Fruit fly (Drosophila melanogaster): Measurements from ENCODE around the gene PIG-Wa.

Gene PIG-Wa

dm6 chr2L:2385692-2386091, 2.7 kb downstream of the PIG-Wa start, which contains the start of gene CG3557:
TSS of gene CG3557 (minus strand) at chr2L:2385792.
- TF ChIP-seq CG14655 (GFP tag; optimal IDR thresholded peaks at IDR 0.05) (no peak), CG12605 (GFP tag; IDR thresholded peaks at IDR 0.05) (no peak), CG9948 (tag; optimal IDR thresholded peaks at IDR 0.05) (no peak), CG10348 (GFP tag; IDR thresholded peaks at IDR 0.05) (no peak), EcR (GFP tag; optimal IDR thresholded peaks at IDR 0.05) (no peak), CG17806 (tag; optimal IDR thresholded peaks at IDR 0.05) (no peak), Ets98B (GFP tag; IDR thresholded peaks at IDR 0.05) (no peak), fd96Ca (GFP tag; IDR thresholded peaks at IDR 0.05) (no peak), CG8159 (tag; optimal IDR thresholded peaks at IDR 0.05) (no peak)

DNA sequence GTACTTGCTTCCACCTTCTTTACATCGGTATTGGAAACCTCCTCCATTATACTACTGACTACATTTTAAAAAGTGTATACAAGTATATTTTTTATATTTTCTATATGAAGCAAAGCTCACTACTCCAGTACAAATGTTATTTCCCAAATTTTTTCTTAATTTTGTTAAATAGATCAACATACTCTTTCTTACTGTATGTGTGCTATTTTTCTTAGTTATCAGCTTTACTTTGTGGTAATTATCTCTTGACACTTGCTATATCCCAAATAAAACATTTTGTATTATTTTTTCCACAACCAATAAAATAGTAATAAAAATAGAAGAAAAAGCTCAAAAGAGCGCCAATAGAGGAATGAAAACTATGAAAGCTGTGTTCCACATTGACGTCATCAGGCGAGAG, 7.6 kb downstream of the PIG-Wa start, which contains the start of gene CG43750:
TSS of gene CG43750 (minus strand) at position 101 of the 400 bp plus-strand sequence.
- no peak for TF ChIP-seq rn (GFP tag; IDR thresholded peaks at IDR 0.05)
- TF ChIP-seq CG9948 (tag; optimal IDR thresholded peaks at IDR 0.05): no peak
- TF ChIP-seq Snoo (tag; optimal IDR thresholded peaks at IDR 0.05): no peak
- no peak for TF ChIP-seq CG14655 (GFP tag; optimal IDR thresholded peaks at IDR 0.05)
- TF ChIP-seq fd96Ca (GFP tag; IDR thresholded peaks at IDR 0.05): no peak
- TF ChIP-seq CG8301 (tag; optimal IDR thresholded peaks at IDR 0.05): no peak
- no peak for TF ChIP-seq EcR (GFP tag; optimal IDR thresholded peaks at IDR 0.05)
- no peak for TF ChIP-seq CG4496 (GFP tag; IDR thresholded peaks at IDR 0.05)

dm6 chr2L:2391321-2391720, 8.3 kb downstream of the PIG-Wa start, which contains the start of gene CG46448:
TSS of gene CG46448 (plus strand) at chr2L:2391660.
- TF ChIP-seq CG34367 (tag; optimal IDR thresholded peaks at IDR 0.05) (no peak), Pif1B (GFP tag; optimal IDR thresholded peaks at IDR 0.05) (no peak), Ets98B (GFP tag; IDR thresholded peaks at IDR 0.05) (no peak), CG15710 (tag; optimal IDR thresholded peaks at IDR 0.05) (no peak), fd96Ca (GFP tag; IDR thresholded peaks at IDR 0.05) (no peak), CG32121 (GFP tag; IDR thresholded peaks at IDR 0.05) (no peak), CG17806 (tag; optimal IDR thresholded peaks at IDR 0.05) (no peak), CG13204 (GFP tag; optimal IDR thresholded peaks at IDR 0.05) (no peak), CG14655 (GFP tag; optimal IDR thresholded peaks at IDR 0.05) (no peak), gl (tag; optimal IDR thresholded peaks at IDR 0.05) (no peak), D1 (tag; optimal IDR thresholded peaks at IDR 0.05) (no peak), CG9948 (tag; optimal IDR thresholded peaks at IDR 0.05) (no peak), Snoo (tag; optimal IDR thresholded peaks at IDR 0.05) (no peak), CG8301 (tag; optimal IDR thresholded peaks at IDR 0.05) (no peak)

dm6 chr2L:2394872-2395271, 11.9 kb downstream of the PIG-Wa start:
- TF ChIP-seq CG8159 (tag; optimal IDR thresholded peaks at IDR 0.05): peak; percentile 4
- no peak for TF ChIP-seq CG4496 (GFP tag; IDR thresholded peaks at IDR 0.05)

DNA sequence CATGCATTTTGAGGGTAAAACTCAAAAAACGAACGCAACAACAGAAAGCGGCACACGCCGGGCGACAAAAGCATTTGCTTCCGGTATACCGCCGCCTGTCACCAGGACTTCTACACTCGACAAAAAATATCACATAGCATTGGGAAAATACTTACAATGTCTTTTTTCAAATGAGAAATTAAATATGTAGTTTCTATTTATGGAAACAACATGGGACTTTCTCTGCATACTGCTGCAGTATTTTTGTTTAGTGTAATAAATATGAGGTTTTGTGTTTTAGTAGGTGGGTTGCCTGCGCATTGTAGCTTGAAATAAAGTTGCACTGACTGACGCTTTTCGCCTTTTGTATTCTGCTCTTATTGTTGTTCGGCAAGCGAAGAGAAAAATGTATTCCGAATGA, 14.1 kb downstream of the PIG-Wa start:
- no peak for TF ChIP-seq D1 (tag; optimal IDR thresholded peaks at IDR 0.05)
- TF ChIP-seq Pif1A (GFP tag; optimal IDR thresholded peaks at IDR 0.05): no peak
- TF ChIP-seq CG8159 (tag; optimal IDR thresholded peaks at IDR 0.05): peak; percentile 21

DNA sequence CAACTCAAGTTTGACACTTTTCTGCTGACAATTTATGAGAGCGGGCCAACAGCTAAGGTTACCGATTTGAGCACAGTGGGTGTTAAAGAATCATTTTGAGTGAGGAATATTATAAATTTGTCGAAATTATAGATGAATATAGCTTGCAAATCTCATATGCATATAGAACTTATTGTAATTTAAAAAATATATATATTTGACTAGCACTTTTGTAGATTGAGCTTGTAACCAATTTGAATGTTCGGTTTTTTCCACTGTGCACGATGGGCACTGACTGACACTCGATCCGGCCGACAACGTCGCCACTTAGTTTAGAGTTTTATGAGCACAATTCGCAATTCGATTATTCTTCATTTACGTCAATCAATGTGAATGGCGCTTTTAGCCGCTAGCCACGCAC, 15.5 kb downstream of the PIG-Wa start:
- TF ChIP-seq CG13204 (GFP tag; optimal IDR thresholded peaks at IDR 0.05) (no peak), D1 (tag; optimal IDR thresholded peaks at IDR 0.05) (no peak), gl (tag; optimal IDR thresholded peaks at IDR 0.05) (no peak), CG17806 (tag; optimal IDR thresholded peaks at IDR 0.05) (no peak), CG32121 (GFP tag; IDR thresholded peaks at IDR 0.05) (no peak), CG8301 (tag; optimal IDR thresholded peaks at IDR 0.05) (no peak), Pif1B (GFP tag; optimal IDR thresholded peaks at IDR 0.05) (no peak), CG9948 (tag; optimal IDR thresholded peaks at IDR 0.05) (no peak), CG10348 (GFP tag; IDR thresholded peaks at IDR 0.05) (no peak), rn (GFP tag; IDR thresholded peaks at IDR 0.05) (no peak), CG34367 (tag; optimal IDR thresholded peaks at IDR 0.05) (no peak), Pif1A (GFP tag; optimal IDR thresholded peaks at IDR 0.05) (no peak), CG8159 (tag; optimal IDR thresholded peaks at IDR 0.05) (no peak), CG12605 (GFP tag; IDR thresholded peaks at IDR 0.05) (no peak), CG14655 (GFP tag; optimal IDR thresholded peaks at IDR 0.05) (no peak), CG15710 (tag; optimal IDR thresholded peaks at IDR 0.05) (no peak), EcR (GFP tag; optimal IDR thresholded peaks at IDR 0.05) (no peak), Snoo (tag; optimal IDR thresholded peaks at IDR 0.05) (no peak), fd96Ca (GFP tag; IDR thresholded peaks at IDR 0.05) (no peak)

DNA sequence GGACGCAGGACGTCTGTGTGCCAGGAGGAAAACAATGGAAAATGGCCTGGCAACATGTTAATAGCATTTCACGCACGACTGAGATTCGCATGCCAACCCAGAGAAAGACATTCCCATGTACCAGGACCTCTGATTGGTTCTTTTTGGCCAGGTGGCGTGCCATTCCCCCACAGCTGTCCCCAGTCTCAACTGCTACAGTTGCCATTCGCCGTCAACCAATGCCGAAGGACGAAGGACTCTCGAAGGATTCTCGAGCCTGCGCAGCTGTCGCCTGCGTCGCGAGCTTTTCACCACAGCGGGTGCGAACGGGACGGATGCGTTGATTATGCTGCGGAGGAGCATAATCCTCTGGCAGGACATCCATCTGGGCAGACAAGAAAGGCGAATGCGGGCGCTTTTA, 16.9 kb downstream of the PIG-Wa start, which contains the start of gene VGlut:
TSS of gene VGlut (plus strand) at position 399 of the 400 bp plus-strand sequence.
- TF ChIP-seq gl (tag; optimal IDR thresholded peaks at IDR 0.05) (no peak), Ets98B (GFP tag; IDR thresholded peaks at IDR 0.05) (no peak), CG13204 (GFP tag; optimal IDR thresholded peaks at IDR 0.05) (no peak), Snoo (tag; optimal IDR thresholded peaks at IDR 0.05) (no peak)

dm6 chr2L:2402194-2402593, 19.2 kb downstream of the PIG-Wa start:
- TF ChIP-seq EcR (GFP tag; optimal IDR thresholded peaks at IDR 0.05) (no peak), CG17806 (tag; optimal IDR thresholded peaks at IDR 0.05) (no peak), CG15710 (tag; optimal IDR thresholded peaks at IDR 0.05) (no peak), CG14655 (GFP tag; optimal IDR thresholded peaks at IDR 0.05) (no peak)
